Fruit fly (Drosophila melanogaster) whole organism, prepupa: ENCODE measurements around the gene xit.

Experiments
- Blimp-1 ChIP-seq: fragments of 200-800 bp; sonication (Bioruptor generic); optimal IDR thresholded peaks from 3 replicates; lab custom pipeline; 2017; ENCODE audit warnings: missing biosample characterization, missing genetic modification characterization, mild to moderate bottlenecking, moderate library complexity, missing genetic modification reagents
- CG10631 ChIP-seq: fragments of 200-800 bp; sonication (Bioruptor generic); optimal IDR thresholded peaks from 2 replicates; lab custom pipeline; 2016; ENCODE audit warnings: missing biosample characterization, missing genetic modification characterization
- CG11294 ChIP-seq: fragments of 200-800 bp; sonication (Bioruptor generic); IDR thresholded peaks from 2 replicates; pipeline ENCODE4 v1.3.6; 2022; ENCODE audit warnings: missing biosample characterization, missing genetic modification characterization
- CG11762 ChIP-seq: fragments of 200-800 bp; sonication (Bioruptor generic); optimal IDR thresholded peaks from 3 replicates; lab custom pipeline; 2016; ENCODE audit warnings: missing biosample characterization, missing genetic modification characterization; ENCODE audit not compliant: insufficient read depth
- CG11902 ChIP-seq: fragments of 200-800 bp; sonication (Bioruptor generic); optimal IDR thresholded peaks from 3 replicates; lab custom pipeline; 2016; ENCODE audit warnings: missing biosample characterization, missing genetic modification characterization
- CG15336 ChIP-seq: fragments of 200-800 bp; sonication (Bioruptor generic); IDR thresholded peaks from 2 replicates; pipeline ENCODE4 v1.3.6; 2022; ENCODE audit warnings: missing biosample characterization, missing genetic modification characterization
- CG1621 ChIP-seq: fragments of 200-800 bp; sonication (Bioruptor generic); optimal IDR thresholded peaks from 3 replicates; lab custom pipeline; 2018; ENCODE audit warnings: missing biosample characterization, mild to moderate bottlenecking, missing genetic modification characterization
- CG16779 ChIP-seq: fragments of 200-800 bp; sonication (Bioruptor generic); optimal IDR thresholded peaks from 3 replicates; lab custom pipeline; 2017; ENCODE audit warnings: missing biosample characterization, mild to moderate bottlenecking, missing genetic modification characterization
- CG3032 ChIP-seq: fragments of 200-800 bp; optimal IDR thresholded peaks from 2 replicates; lab custom pipeline; 2019; ENCODE audit warnings: missing biosample characterization, mild to moderate bottlenecking, missing genetic modification characterization, moderate library complexity
- CG31627 ChIP-seq: fragments of 200-800 bp; sonication (Bioruptor generic); optimal IDR thresholded peaks from 3 replicates; lab custom pipeline; 2016; ENCODE audit warnings: missing biosample characterization, missing genetic modification characterization
- CG32006 ChIP-seq: fragments of 200-800 bp; sonication (Bioruptor generic); optimal IDR thresholded peaks from 3 replicates; lab custom pipeline; 2017; ENCODE audit warnings: missing biosample characterization, mild to moderate bottlenecking, missing genetic modification characterization
- CG34406 ChIP-seq: fragments of 200-800 bp; sonication (Bioruptor generic); optimal IDR thresholded peaks from 3 replicates; lab custom pipeline; 2016; ENCODE audit warnings: missing biosample characterization, missing genetic modification characterization
- CG3919 ChIP-seq: fragments of 200-800 bp; sonication (Bioruptor generic); optimal IDR thresholded peaks from 3 replicates; lab custom pipeline; 2016; ENCODE audit warnings: missing biosample characterization, missing genetic modification characterization
- CG4318 ChIP-seq: fragments of 200-800 bp; sonication (Bioruptor generic); optimal IDR thresholded peaks from 3 replicates; lab custom pipeline; 2017; ENCODE audit warnings: missing biosample characterization, mild to moderate bottlenecking, missing genetic modification characterization
- CG6276 ChIP-seq: fragments of 200-800 bp; sonication (Bioruptor generic); optimal IDR thresholded peaks from 2 replicates; lab custom pipeline; 2017; ENCODE audit warnings: missing biosample characterization, mild to moderate bottlenecking, missing genetic modification characterization
- CG6808 ChIP-seq: fragments of 200-800 bp; sonication (Bioruptor generic); optimal IDR thresholded peaks from 3 replicates; lab custom pipeline; 2017; ENCODE audit warnings: missing biosample characterization, missing genetic modification characterization, mild to moderate bottlenecking, moderate library complexity, missing genetic modification reagents
- CG7368 ChIP-seq: fragments of 200-800 bp; sonication (Bioruptor generic); optimal IDR thresholded peaks from 3 replicates; lab custom pipeline; 2016; ENCODE audit warnings: missing biosample characterization, missing genetic modification characterization
- CG9139 ChIP-seq: fragments of 200-800 bp; sonication (Bioruptor generic); optimal IDR thresholded peaks from 3 replicates; lab custom pipeline; 2017; ENCODE audit warnings: missing biosample characterization, mild to moderate bottlenecking, missing genetic modification characterization
- Eip78C ChIP-seq: fragments of 200-800 bp; sonication (Bioruptor generic); peaks from one replicate; lab custom pipeline; 2016; ENCODE audit warnings: missing biosample characterization, missing genetic modification characterization
- Ets21C ChIP-seq: fragments of 200-800 bp; sonication (Bioruptor generic); optimal IDR thresholded peaks from 3 replicates; lab custom pipeline; 2016; ENCODE audit warnings: missing biosample characterization, missing genetic modification characterization
- Hr38 ChIP-seq: sonication (Bioruptor generic); optimal IDR thresholded peaks from 2 replicates; lab custom pipeline; 2016; ENCODE audit warnings: missing biosample characterization, missing genetic modification characterization
- Hr39 ChIP-seq: fragments of 200-800 bp; sonication (Bioruptor generic); optimal IDR thresholded peaks from 2 replicates; lab custom pipeline; 2016; ENCODE audit warnings: missing biosample characterization, missing genetic modification characterization
- Hr4 ChIP-seq: fragments of 200-800 bp; sonication (Bioruptor generic); optimal IDR thresholded peaks from 3 replicates; lab custom pipeline; 2016; ENCODE audit warnings: missing biosample characterization, missing genetic modification characterization
- Lpt ChIP-seq: fragments of 200-800 bp; sonication (Bioruptor generic); optimal IDR thresholded peaks from 3 replicates; lab custom pipeline; 2016; ENCODE audit warnings: missing biosample characterization, missing genetic modification characterization
- Met ChIP-seq: fragments of 200-800 bp; sonication (Bioruptor generic); optimal IDR thresholded peaks from 3 replicates; lab custom pipeline; 2016; ENCODE audit warnings: missing biosample characterization, missing genetic modification characterization
- OdsH ChIP-seq: fragments of 200-800 bp; sonication (Bioruptor generic); optimal IDR thresholded peaks from 3 replicates; lab custom pipeline; 2016; ENCODE audit warnings: missing biosample characterization, missing genetic modification characterization
- Sox102F ChIP-seq: fragments of 200-800 bp; sonication (Bioruptor generic); optimal IDR thresholded peaks from 2 replicates; lab custom pipeline; 2016; ENCODE audit warnings: missing biosample characterization, mild to moderate bottlenecking, missing genetic modification characterization
- Sox14 ChIP-seq: fragments of 200-800 bp; sonication (Bioruptor generic); optimal IDR thresholded peaks from 3 replicates; lab custom pipeline; 2016; ENCODE audit warnings: missing biosample characterization, missing genetic modification characterization
- achi ChIP-seq: fragments of 200-800 bp; sonication (Bioruptor generic); optimal IDR thresholded peaks from 3 replicates; lab custom pipeline; 2016; ENCODE audit warnings: missing biosample characterization, missing genetic modification characterization
- acj6 ChIP-seq: fragments of 200-800 bp; sonication (Bioruptor generic); optimal IDR thresholded peaks from 3 replicates; lab custom pipeline; 2016; ENCODE audit warnings: missing biosample characterization, missing genetic modification characterization
- cyc ChIP-seq: fragments of 200-800 bp; sonication (Bioruptor generic); optimal IDR thresholded peaks from 3 replicates; lab custom pipeline; 2016; ENCODE audit warnings: missing biosample characterization, missing genetic modification characterization
- dac ChIP-seq: fragments of 200-800 bp; sonication (Bioruptor generic); optimal IDR thresholded peaks from 2 replicates; lab custom pipeline; 2017; ENCODE audit warnings: missing biosample characterization, mild to moderate bottlenecking, missing genetic modification characterization
- dsx ChIP-seq: fragments of 200-800 bp; optimal IDR thresholded peaks from 3 replicates; lab custom pipeline; 2019; ENCODE audit warnings: missing biosample characterization, mild to moderate bottlenecking, missing genetic modification characterization, moderate library complexity; ENCODE audit not compliant: poor library complexity, severe bottlenecking
- eg ChIP-seq: fragments of 200-800 bp; sonication (Bioruptor generic); IDR thresholded peaks from 3 replicates; pipeline ENCODE4 v1.3.6; 2022; ENCODE audit warnings: missing biosample characterization, missing genetic modification characterization
- esn ChIP-seq: fragments of 200-800 bp; sonication (Bioruptor generic); optimal IDR thresholded peaks from 2 replicates; lab custom pipeline; 2016; ENCODE audit warnings: missing biosample characterization, mild to moderate bottlenecking, missing genetic modification characterization, moderate library complexity
- fd59A ChIP-seq: fragments of 200-800 bp; sonication (Bioruptor generic); optimal IDR thresholded peaks from 2 replicates; lab custom pipeline; 2017; ENCODE audit warnings: missing biosample characterization, mild to moderate bottlenecking, missing genetic modification characterization, missing genetic modification reagents
- fd85E ChIP-seq: fragments of 200-800 bp; sonication (Bioruptor generic); optimal IDR thresholded peaks from 3 replicates; lab custom pipeline; 2016; ENCODE audit warnings: missing biosample characterization, missing genetic modification characterization
- lz ChIP-seq: fragments of 200-800 bp; sonication (Bioruptor generic); optimal IDR thresholded peaks from 3 replicates; lab custom pipeline; 2016; ENCODE audit warnings: missing biosample characterization, missing genetic modification characterization
- net ChIP-seq: fragments of 200-800 bp; sonication (Bioruptor generic); optimal IDR thresholded peaks from 3 replicates; lab custom pipeline; 2016; ENCODE audit warnings: missing biosample characterization, missing genetic modification characterization
- pdm3 ChIP-seq: fragments of 200-800 bp; sonication (Bioruptor generic); optimal IDR thresholded peaks from 3 replicates; lab custom pipeline; 2016; ENCODE audit warnings: missing biosample characterization, missing genetic modification characterization
- ss ChIP-seq, 2 experiments: fragments of 200-800 bp; sonication (Bioruptor generic); optimal IDR thresholded peaks; 2 replicates in 1 of 2; 3 replicates in 1 of 2; lab custom pipeline; 2017 to 2018; ENCODE audit warnings: mild to moderate bottlenecking in 2 of 2, missing biosample characterization in 2 of 2, missing genetic modification characterization in 2 of 2, moderate library complexity in 1 of 2
- svp ChIP-seq: fragments of 200-800 bp; sonication (Bioruptor generic); peaks from one replicate; lab custom pipeline; 2016; ENCODE audit warnings: missing biosample characterization, missing genetic modification characterization
- topi ChIP-seq: fragments of 200-800 bp; sonication (Bioruptor generic); optimal IDR thresholded peaks from 3 replicates; lab custom pipeline; 2016; ENCODE audit warnings: missing biosample characterization, missing genetic modification characterization
- vri ChIP-seq: fragments of 200-800 bp; sonication (Bioruptor generic); optimal IDR thresholded peaks from 3 replicates; lab custom pipeline; 2016; ENCODE audit warnings: missing biosample characterization, mild to moderate bottlenecking, missing genetic modification characterization

Gene xit

dm6 chrX:6863289-6863938 lies 42.6 kb downstream of the xit start, which contains the start of gene CG43736 (continued):
- TF ChIP-seq CG15336 (GFP tag; lab: Robert Waterston, UW): peak; percentile 96
- TF ChIP-seq achi: peak; percentile 94
- peak; percentile 96 for TF ChIP-seq Hr4 (GFP tag; lab: Kevin White, UChicago)
- peak; percentile 94 for TF ChIP-seq CG6808 (GFP tag; lab: Kevin White, UChicago)
- peak; percentile 76 for TF ChIP-seq fd85E (GFP tag; lab: Kevin White, UChicago)
- peak; percentile 90 for TF ChIP-seq CG11762 (GFP tag; lab: Kevin White, UChicago)
- TF ChIP-seq CG34406 (GFP tag; lab: Kevin White, UChicago): peak; percentile 90
- TF ChIP-seq Hr39: peak; percentile 92
- peak; percentile 89 for TF ChIP-seq CG16779 (tag; lab: Kevin White, UChicago)
- peak; percentile 98 for TF ChIP-seq CG32006 (GFP tag; lab: Kevin White, UChicago)
- peak; percentile 88 for TF ChIP-seq CG1621
- TF ChIP-seq CG9139 (GFP tag; lab: Kevin White, UChicago): peak; percentile 86
- TF ChIP-seq CG3919: peak; percentile 93
- peak; percentile 91 for TF ChIP-seq Ets21C (GFP tag; lab: Kevin White, UChicago)
- TF ChIP-seq Sox14 (GFP tag; lab: Kevin White, UChicago): peak; percentile 96
- TF ChIP-seq CG3032: peak; percentile 96
- peak; percentile 78 for TF ChIP-seq vri (GFP tag; lab: Kevin White, UChicago)
- peak; percentile 95 for TF ChIP-seq OdsH (GFP tag; lab: Kevin White, UChicago)
- TF ChIP-seq Hr38 (GFP tag; lab: Kevin White, UChicago): no peak
- TF ChIP-seq CG4318 (GFP tag; lab: Kevin White, UChicago): peak; percentile 96
- TF ChIP-seq ss (GFP tag; optimal IDR thresholded peaks at IDR 0.05; lab: Kevin White, UChicago): peak; percentile 79 to 93
- TF ChIP-seq, all 60 proteins: peak for 59

DNA sequence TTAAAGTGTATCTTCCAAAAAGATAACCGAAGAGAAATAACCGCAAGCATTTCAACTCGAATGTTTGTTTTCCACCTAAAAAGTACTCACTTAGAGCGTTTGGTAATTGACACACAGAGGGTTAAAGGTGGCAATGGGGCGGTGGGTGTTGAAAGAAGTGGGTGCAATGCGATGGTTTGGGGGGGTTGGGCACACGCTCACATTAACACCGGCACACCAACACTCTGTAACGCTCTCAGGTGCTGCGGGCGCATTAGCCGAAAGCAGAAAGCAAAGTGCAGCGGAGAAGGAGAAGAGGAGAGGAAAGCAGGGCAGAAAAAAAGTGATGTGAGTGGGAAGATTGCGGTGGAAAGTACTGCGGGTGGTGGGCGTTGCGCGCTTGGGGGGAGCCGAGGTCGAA lies 44.2 kb downstream of the xit start:
- no peak for TF ChIP-seq vri (GFP tag; lab: Kevin White, UChicago)
- peak; percentile 43 for TF ChIP-seq CG32006 (GFP tag; lab: Kevin White, UChicago)

dm6 chrX:6866040-6866439 lies 45.2 kb downstream of the xit start:
- peak; percentile 24 for TF ChIP-seq svp
- peak; percentile 54; the same call in 2 of the 3 replicates for TF ChIP-seq eg
- no peak for TF ChIP-seq fd85E (GFP tag; lab: Kevin White, UChicago)
- no peak for TF ChIP-seq Met
- no peak for TF ChIP-seq topi
- no peak for TF ChIP-seq achi
- no peak for TF ChIP-seq esn (GFP tag; lab: Kevin White, UChicago)
- TF ChIP-seq pdm3: no peak
- TF ChIP-seq CG10631 (GFP tag; lab: Kevin White, UChicago): no peak
- no peak for TF ChIP-seq Sox102F (GFP tag; lab: Kevin White, UChicago)
- TF ChIP-seq CG6276: peak; percentile 0
- peak; percentile 19 for TF ChIP-seq Eip78C (GFP tag; lab: Kevin White, UChicago)
- no peak for TF ChIP-seq acj6 (GFP tag; lab: Kevin White, UChicago)
- no peak for TF ChIP-seq Blimp-1
- no peak for TF ChIP-seq CG7368
- peak; percentile 62 to 71 for TF ChIP-seq ss (GFP tag; optimal IDR thresholded peaks at IDR 0.05; lab: Kevin White, UChicago)
- TF ChIP-seq CG9139 (GFP tag; lab: Kevin White, UChicago): no peak
- TF ChIP-seq Hr38 (GFP tag; lab: Kevin White, UChicago): no peak
- TF ChIP-seq lz (GFP tag; lab: Kevin White, UChicago): no peak
- no peak for TF ChIP-seq net (GFP tag; lab: Kevin White, UChicago)
- no peak for TF ChIP-seq CG11294 (GFP tag; lab: Robert Waterston, UW)
- TF ChIP-seq cyc: no peak
- TF ChIP-seq CG3919: no peak
- no peak for TF ChIP-seq CG31627
- TF ChIP-seq dsx (GFP tag; lab: Kevin White, UChicago): peak; percentile 9
- TF ChIP-seq CG4318 (GFP tag; lab: Kevin White, UChicago): no peak
- no peak for TF ChIP-seq CG3032
- TF ChIP-seq CG34406 (GFP tag; lab: Kevin White, UChicago): no peak
- no peak for TF ChIP-seq Hr4 (GFP tag; lab: Kevin White, UChicago)
- no peak for TF ChIP-seq CG11902 (GFP tag; lab: Kevin White, UChicago)
- no peak for TF ChIP-seq vri (GFP tag; lab: Kevin White, UChicago)
- TF ChIP-seq CG16779 (tag; lab: Kevin White, UChicago): no peak
- no peak for TF ChIP-seq CG11762 (GFP tag; lab: Kevin White, UChicago)
- TF ChIP-seq CG32006 (GFP tag; lab: Kevin White, UChicago): no peak
- TF ChIP-seq CG6808 (GFP tag; lab: Kevin White, UChicago): peak; percentile 16
- TF ChIP-seq Ets21C (GFP tag; lab: Kevin White, UChicago): no peak
- no peak for TF ChIP-seq fd59A (GFP tag; lab: Kevin White, UChicago)
- no peak for TF ChIP-seq Lpt (GFP tag; lab: Kevin White, UChicago)
- TF ChIP-seq dac: no peak
